Worm (Caenorhabditis elegans) whole organism, L4 larva: ENCODE data around the gene jud-4.

Experiments used
- Y105C5A.15 ChIP-seq: fragments of 200-800 bp; sonication (Bioruptor generic); IDR thresholded peaks from 2 replicates; pipeline ENCODE4 v1.3.6; 2022; ENCODE audit warnings: missing genetic modification characterization, missing compliant biosample characterization
- Y48G9A.11 ChIP-seq: fragments of 200-800 bp; sonication (Bioruptor generic); IDR thresholded peaks from 2 replicates; pipeline ENCODE4 v1.3.6; 2022; ENCODE audit warnings: missing genetic modification reagents, missing genetic modification characterization, missing compliant biosample characterization
- Y75B8A.6 ChIP-seq: fragments of 200-800 bp; sonication (Bioruptor generic); IDR thresholded peaks from 2 replicates; pipeline ENCODE4 v1.3.6; 2022; ENCODE audit warnings: missing genetic modification reagents, missing genetic modification characterization, missing compliant biosample characterization
- aha-1 ChIP-seq: fragments of 150-350 bp; peaks from one replicate; lab custom pipeline; 2014; ENCODE audit warnings: missing biosample characterization, missing genetic modification characterization
- ama-1 ChIP-seq: fragments of 150-350 bp; optimal IDR thresholded peaks from 2 replicates; lab custom pipeline; 2014; ENCODE audit warnings: inconsistent platforms, mixed read lengths
- attf-4 ChIP-seq: sonication (generic microtip); optimal IDR thresholded peaks from 3 replicates; lab custom pipeline; 2017; ENCODE audit warnings: missing biosample characterization, missing genetic modification characterization
- ceh-62 ChIP-seq: sonication (generic microtip); optimal IDR thresholded peaks from 2 replicates; lab custom pipeline; 2017; ENCODE audit warnings: missing biosample characterization, missing genetic modification characterization
- cey-2 ChIP-seq: sonication (generic microtip); optimal IDR thresholded peaks from 3 replicates; lab custom pipeline; 2017; ENCODE audit warnings: missing genetic modification characterization, mild to moderate bottlenecking, missing compliant biosample characterization, antibody characterized with exemption, borderline replicate concordance; ENCODE audit not compliant: insufficient read depth
- daf-12 ChIP-seq: fragments of 150-350 bp; optimal IDR thresholded peaks from 2 replicates; lab custom pipeline; 2014; ENCODE audit warnings: missing biosample characterization, missing genetic modification reagents, missing genetic modification characterization
- daf-16 ChIP-seq, 3 experiments: sonication (generic microtip); optimal IDR thresholded peaks; 2 replicates each; lab custom pipeline; 2016 to 2017; ENCODE audit warnings: missing genetic modification characterization in 3 of 3, missing genetic modification reagents in 3 of 3, mild to moderate bottlenecking in 2 of 3, missing compliant biosample characterization in 2 of 3, missing biosample characterization in 1 of 3, moderate library complexity in 1 of 3
- daf-8 ChIP-seq: fragments of 200-800 bp; sonication (Bioruptor generic); IDR thresholded peaks from 2 replicates; pipeline ENCODE4 v1.3.6; 2022; ENCODE audit warnings: missing genetic modification characterization, missing compliant biosample characterization
- dmd-6 ChIP-seq: fragments of 200-800 bp; sonication (Bioruptor generic); IDR thresholded peaks from 2 replicates; pipeline ENCODE4 v1.3.6; 2022; ENCODE audit warnings: missing genetic modification reagents, missing genetic modification characterization, missing compliant biosample characterization
- dmd-8 ChIP-seq: fragments of 200-800 bp; sonication (Bioruptor generic); IDR thresholded peaks from 2 replicates; pipeline ENCODE4 v1.3.6; 2022; ENCODE audit warnings: missing genetic modification characterization, missing compliant biosample characterization
- dpl-1 ChIP-seq: fragments of 150-350 bp; optimal IDR thresholded peaks from 2 replicates; lab custom pipeline; 2014; ENCODE audit warnings: missing biosample characterization, missing genetic modification reagents, missing genetic modification characterization
- duxl-1 ChIP-seq: sonication (generic microtip); optimal IDR thresholded peaks from 2 replicates; lab custom pipeline; 2016; ENCODE audit warnings: mild to moderate bottlenecking, missing genetic modification characterization, moderate library complexity, missing compliant biosample characterization; ENCODE audit not compliant: poor library complexity
- egl-27 ChIP-seq: sonication (generic microtip); optimal IDR thresholded peaks from 3 replicates; lab custom pipeline; 2017; ENCODE audit warnings: missing biosample characterization, missing genetic modification reagents, missing genetic modification characterization
- egl-43 ChIP-seq: fragments of 200-800 bp; sonication (Bioruptor generic); IDR thresholded peaks from 2 replicates; pipeline ENCODE4 v1.3.6; 2022; ENCODE audit warnings: missing genetic modification reagents, missing genetic modification characterization, missing compliant biosample characterization
- fos-1 ChIP-seq: fragments of 150-350 bp; optimal IDR thresholded peaks from 2 replicates; lab custom pipeline; 2014; ENCODE audit warnings: missing biosample characterization, missing genetic modification characterization
- hlh-30 ChIP-seq: sonication (generic microtip); optimal IDR thresholded peaks from 2 replicates; lab custom pipeline; 2017; ENCODE audit warnings: antibody characterized with exemption, mild to moderate bottlenecking, missing genetic modification characterization, missing compliant biosample characterization; ENCODE audit not compliant: insufficient read depth
- jun-1 ChIP-seq: fragments of 150-350 bp; optimal IDR thresholded peaks from 2 replicates; lab custom pipeline; 2014; ENCODE audit warnings: missing biosample characterization, missing genetic modification reagents, missing genetic modification characterization
- lin-38 ChIP-seq: fragments of 200-800 bp; sonication (Bioruptor generic); IDR thresholded peaks from 2 replicates; pipeline ENCODE4 v1.3.6; 2022; ENCODE audit warnings: missing genetic modification reagents, missing genetic modification characterization, missing compliant biosample characterization
- lin-39 ChIP-seq: fragments of 150-350 bp; optimal IDR thresholded peaks from 2 replicates; lab custom pipeline; 2014; ENCODE audit warnings: missing biosample characterization, missing genetic modification reagents, missing genetic modification characterization
- lir-3 ChIP-seq: sonication (generic microtip); optimal IDR thresholded peaks from 2 replicates; lab custom pipeline; 2016; ENCODE audit warnings: mild to moderate bottlenecking, missing genetic modification characterization, missing compliant biosample characterization
- madf-9 ChIP-seq: fragments of 200-800 bp; sonication (Bioruptor generic); conservative IDR thresholded peaks from 2 replicates; pipeline ENCODE4 v1.3.6; 2022; ENCODE audit warnings: missing genetic modification reagents, missing genetic modification characterization, missing compliant biosample characterization
- mdl-1 ChIP-seq, 2 experiments: fragments of 150-350 bp in 1 of 2; sonication (generic microtip) in 1 of 2; optimal IDR thresholded peaks; 2 replicates each; lab custom pipeline; 2014 to 2017; ENCODE audit warnings: missing biosample characterization in 2 of 2, missing genetic modification characterization in 2 of 2
- mes-2 ChIP-seq: sonication (generic microtip); optimal IDR thresholded peaks from 2 replicates; lab custom pipeline; 2016; ENCODE audit warnings: missing genotype, mild to moderate bottlenecking, missing genetic modification characterization, missing compliant biosample characterization; ENCODE audit not compliant: poor library complexity, severe bottlenecking
- nhr-10 ChIP-seq: fragments of 150-350 bp; optimal IDR thresholded peaks from 2 replicates; lab custom pipeline; 2014; ENCODE audit warnings: missing biosample characterization, missing genetic modification characterization
- nhr-11 ChIP-seq: fragments of 150-350 bp; optimal IDR thresholded peaks from 2 replicates; lab custom pipeline; 2014; ENCODE audit warnings: missing biosample characterization, missing genetic modification characterization
- nhr-237 ChIP-seq: sonication (generic microtip); optimal IDR thresholded peaks from 2 replicates; lab custom pipeline; 2017; ENCODE audit warnings: missing biosample characterization, missing genetic modification characterization
- nhr-28 ChIP-seq: fragments of 150-350 bp; optimal IDR thresholded peaks from 2 replicates; lab custom pipeline; 2014; ENCODE audit warnings: missing biosample characterization, missing genetic modification characterization
- nhr-42 ChIP-seq: fragments of 200-800 bp; sonication (Bioruptor generic); IDR thresholded peaks from 2 replicates; pipeline ENCODE4 v1.3.6; 2022; ENCODE audit warnings: missing genetic modification characterization, missing compliant biosample characterization
- nhr-77 ChIP-seq: fragments of 150-350 bp; optimal IDR thresholded peaks from 2 replicates; lab custom pipeline; 2014; ENCODE audit warnings: missing biosample characterization, missing genetic modification characterization
- php-3 ChIP-seq: fragments of 200-800 bp; sonication (Bioruptor generic); IDR thresholded peaks from 2 replicates; pipeline ENCODE4 v1.3.6; 2022; ENCODE audit warnings: missing genetic modification reagents, missing genetic modification characterization, missing compliant biosample characterization
- pqm-1 ChIP-seq: sonication (generic microtip); optimal IDR thresholded peaks from 2 replicates; lab custom pipeline; 2017; ENCODE audit warnings: missing biosample characterization, missing genetic modification characterization
- saeg-2 ChIP-seq: fragments of 200-800 bp; sonication (Bioruptor generic); IDR thresholded peaks from 2 replicates; pipeline ENCODE4 v1.3.6; 2022; ENCODE audit warnings: missing genetic modification reagents, missing genetic modification characterization, missing compliant biosample characterization
- sdz-12 ChIP-seq: fragments of 200-800 bp; sonication (Bioruptor generic); optimal IDR thresholded peaks from 2 replicates; lab custom pipeline; 2018; ENCODE audit warnings: mild to moderate bottlenecking, missing genetic modification characterization, missing compliant biosample characterization
- set-16 ChIP-seq: fragments of 200-800 bp; sonication (Bioruptor generic); IDR thresholded peaks from 2 replicates; pipeline ENCODE4 v1.3.6; 2022; ENCODE audit warnings: missing genetic modification reagents, missing genetic modification characterization, missing compliant biosample characterization
- spr-1 ChIP-seq: sonication (generic microtip); optimal IDR thresholded peaks from 2 replicates; lab custom pipeline; 2016; ENCODE audit warnings: mild to moderate bottlenecking, missing genetic modification characterization, missing compliant biosample characterization
- spr-3 ChIP-seq: fragments of 200-800 bp; sonication (Bioruptor generic); optimal IDR thresholded peaks from 2 replicates; lab custom pipeline; 2018; ENCODE audit warnings: mild to moderate bottlenecking, missing genetic modification characterization, missing compliant biosample characterization
- tra-1 ChIP-seq: fragments of 200-800 bp; sonication (Bioruptor generic); IDR thresholded peaks from 2 replicates; pipeline ENCODE4 v1.3.6; 2022; ENCODE audit warnings: missing genetic modification reagents, missing genetic modification characterization, missing compliant biosample characterization
- unc-39 ChIP-seq: sonication (generic microtip); optimal IDR thresholded peaks from 2 replicates; lab custom pipeline; 2017; ENCODE audit warnings: missing biosample characterization, missing genetic modification characterization
- zag-1 ChIP-seq: fragments of 150-350 bp; optimal IDR thresholded peaks from 2 replicates; lab custom pipeline; 2014; ENCODE audit warnings: missing biosample characterization, missing genetic modification characterization
- zfp-2 ChIP-seq: sonication (generic microtip); optimal IDR thresholded peaks from 2 replicates; lab custom pipeline; 2016; ENCODE audit warnings: mild to moderate bottlenecking, missing genetic modification characterization, missing compliant biosample characterization
- zfp-3 ChIP-seq: fragments of 200-800 bp; sonication (Bioruptor generic); conservative IDR thresholded peaks from 2 replicates; pipeline ENCODE4 v1.3.6; 2022; ENCODE audit warnings: missing genetic modification reagents, missing genetic modification characterization, missing compliant biosample characterization
- ztf-11 ChIP-seq: fragments of 150-350 bp; optimal IDR thresholded peaks from 2 replicates; lab custom pipeline; 2014; ENCODE audit warnings: missing biosample characterization, missing genetic modification characterization
- ztf-7 ChIP-seq: fragments of 150-350 bp; optimal IDR thresholded peaks from 2 replicates; lab custom pipeline; 2014; ENCODE audit warnings: missing biosample characterization, missing genetic modification characterization

Gene jud-4

ce11 chrX:15274827-15275761 is 8.8 kb upstream of the jud-4 start (continued):
- TF ChIP-seq egl-27 (tag; lab: Kevin White, UChicago) (no peak), lin-38 (GFP tag; lab: Robert Waterston, UW) (peak; percentile 42), lin-39 (tag; lab: Kevin White, UChicago) (no peak), mdl-1 (tag; optimal IDR thresholded peaks at IDR 0.05; lab: Kevin White, UChicago) (peak; percentile 52 to 95), Y105C5A.15 (GFP tag; lab: Robert Waterston, UW) (no peak), aha-1 (tag; lab: Kevin White, UChicago) (peak; percentile 100), zfp-2 (tag; lab: Kevin White, UChicago) (no peak), ceh-62 (tag; lab: Kevin White, UChicago) (no peak), unc-39 (tag; lab: Kevin White, UChicago) (no peak), spr-3 (peak; percentile 52), duxl-1 (no peak), dpl-1 (GFP tag; lab: Kevin White, UChicago) (peak; percentile 35), daf-8 (GFP tag; lab: Robert Waterston, UW) (no peak), nhr-10 (tag; lab: Kevin White, UChicago) (peak; percentile 59), fos-1 (tag; lab: Kevin White, UChicago) (no peak), hlh-30 (tag; lab: Kevin White, UChicago) (peak; percentile 90), saeg-2 (GFP tag; lab: Robert Waterston, UW) (0 out of 2 replicates have a peak, but pooled peaks have one; percentile 46), nhr-42 (GFP tag; lab: Robert Waterston, UW) (no peak), set-16 (GFP tag; lab: Robert Waterston, UW) (peak; percentile 99), ztf-7 (tag; lab: Kevin White, UChicago) (no peak), nhr-77 (tag; lab: Kevin White, UChicago) (peak; percentile 87), attf-4 (tag; lab: Kevin White, UChicago) (no peak), zag-1 (no peak), nhr-237 (peak; percentile 17)

ce11 chrX:15276241-15276640 is 7.7 kb upstream of the jud-4 start:
- TF ChIP-seq ama-1 (lab: Kevin White, UChicago) (no peak), duxl-1 (no peak), egl-43 (GFP tag; lab: Robert Waterston, UW) (no peak), pqm-1 (tag; lab: Kevin White, UChicago) (peak; percentile 94), php-3 (GFP tag; lab: Robert Waterston, UW) (no peak), Y75B8A.6 (GFP tag; lab: Robert Waterston, UW) (no peak), Y105C5A.15 (GFP tag; lab: Robert Waterston, UW) (no peak), tra-1 (GFP tag; lab: Robert Waterston, UW) (peak; percentile 29; the same call in 1 of the 2 replicates), mes-2 (tag; lab: Kevin White, UChicago) (peak; percentile 25), jun-1 (tag; lab: Kevin White, UChicago) (no peak), nhr-28 (tag; lab: Kevin White, UChicago) (peak; percentile 87), nhr-77 (tag; lab: Kevin White, UChicago) (peak; percentile 5), daf-16 (GFP tag; optimal IDR thresholded peaks at IDR 0.05; lab: Kevin White, UChicago) (no peak), daf-16 (tag; optimal IDR thresholded peaks at IDR 0.05; lab: Kevin White, UChicago) (peak; percentile 76), sdz-12 (GFP tag; lab: Kevin White, UChicago) (no peak), dmd-6 (peak; percentile 69)

ce11 chrX:15276774-15277173 is 7.1 kb upstream of the jud-4 start:
- TF ChIP-seq nhr-28 (tag; lab: Kevin White, UChicago) (peak; percentile 81), fos-1 (tag; lab: Kevin White, UChicago) (no peak), daf-8 (GFP tag; lab: Robert Waterston, UW) (no peak), Y48G9A.11 (GFP tag; lab: Robert Waterston, UW) (no peak), spr-3 (no peak), madf-9 (GFP tag; lab: Robert Waterston, UW) (0 out of 2 replicates have a peak, but pooled peaks have one; percentile 20), jun-1 (tag; lab: Kevin White, UChicago) (no peak), spr-1 (tag; lab: Kevin White, UChicago) (peak; percentile 14), nhr-77 (tag; lab: Kevin White, UChicago) (peak; percentile 47), daf-12 (no peak), attf-4 (tag; lab: Kevin White, UChicago) (no peak), ztf-11 (no peak), nhr-11 (peak; percentile 65), lir-3 (tag; lab: Kevin White, UChicago) (no peak), zfp-3 (GFP tag; lab: Robert Waterston, UW) (no peak), dmd-8 (GFP tag; lab: Robert Waterston, UW) (no peak), cey-2 (tag; lab: Kevin White, UChicago) (no peak)
